Fruit fly (Drosophila melanogaster) whole organism, prepupa: ENCODE measurements around the gene CG4653.
A peak's percentile ranks its signal among the peaks of the same experiment; 100 is the strongest.

Experiments used
- Blimp-1 ChIP-seq: fragments of 200-800 bp; sonication (Bioruptor generic); optimal IDR thresholded peaks from 3 replicates; lab custom pipeline; 2017; ENCODE audit warnings: missing biosample characterization, missing genetic modification characterization, mild to moderate bottlenecking, moderate library complexity, missing genetic modification reagents
- CG10631 ChIP-seq: fragments of 200-800 bp; sonication (Bioruptor generic); optimal IDR thresholded peaks from 2 replicates; lab custom pipeline; 2016; ENCODE audit warnings: missing biosample characterization, missing genetic modification characterization
- CG10669 ChIP-seq: fragments of 200-800 bp; sonication (Bioruptor generic); optimal IDR thresholded peaks from 3 replicates; lab custom pipeline; 2018; ENCODE audit warnings: missing biosample characterization, mild to moderate bottlenecking, missing genetic modification characterization, moderate library complexity
- CG11294 ChIP-seq: fragments of 200-800 bp; sonication (Bioruptor generic); IDR thresholded peaks from 2 replicates; pipeline ENCODE4 v1.3.6; 2022; ENCODE audit warnings: missing biosample characterization, missing genetic modification characterization
- CG11762 ChIP-seq: fragments of 200-800 bp; sonication (Bioruptor generic); optimal IDR thresholded peaks from 3 replicates; lab custom pipeline; 2016; ENCODE audit warnings: missing biosample characterization, missing genetic modification characterization; ENCODE audit not compliant: insufficient read depth
- CG15336 ChIP-seq: fragments of 200-800 bp; sonication (Bioruptor generic); IDR thresholded peaks from 2 replicates; pipeline ENCODE4 v1.3.6; 2022; ENCODE audit warnings: missing biosample characterization, missing genetic modification characterization
- CG1621 ChIP-seq: fragments of 200-800 bp; sonication (Bioruptor generic); optimal IDR thresholded peaks from 3 replicates; lab custom pipeline; 2018; ENCODE audit warnings: missing biosample characterization, mild to moderate bottlenecking, missing genetic modification characterization
- CG3032 ChIP-seq: fragments of 200-800 bp; optimal IDR thresholded peaks from 2 replicates; lab custom pipeline; 2019; ENCODE audit warnings: missing biosample characterization, mild to moderate bottlenecking, missing genetic modification characterization, moderate library complexity
- CG32006 ChIP-seq: fragments of 200-800 bp; sonication (Bioruptor generic); optimal IDR thresholded peaks from 3 replicates; lab custom pipeline; 2017; ENCODE audit warnings: missing biosample characterization, mild to moderate bottlenecking, missing genetic modification characterization
- CG3919 ChIP-seq: fragments of 200-800 bp; sonication (Bioruptor generic); optimal IDR thresholded peaks from 3 replicates; lab custom pipeline; 2016; ENCODE audit warnings: missing biosample characterization, missing genetic modification characterization
- CG6163 ChIP-seq: fragments of 200-800 bp; sonication (Bioruptor generic); IDR thresholded peaks from 3 replicates; pipeline ENCODE4 v1.3.6; 2022; ENCODE audit warnings: missing biosample characterization, missing genetic modification characterization
- CG6792 ChIP-seq: fragments of 200-800 bp; sonication (Bioruptor generic); optimal IDR thresholded peaks from 3 replicates; lab custom pipeline; 2016; ENCODE audit warnings: missing biosample characterization, missing genetic modification characterization
- CG8632 ChIP-seq: fragments of 200-800 bp; sonication (Bioruptor generic); optimal IDR thresholded peaks from 3 replicates; lab custom pipeline; 2016; ENCODE audit warnings: missing biosample characterization, missing genetic modification characterization
- CG9139 ChIP-seq: fragments of 200-800 bp; sonication (Bioruptor generic); optimal IDR thresholded peaks from 3 replicates; lab custom pipeline; 2017; ENCODE audit warnings: missing biosample characterization, mild to moderate bottlenecking, missing genetic modification characterization
- Eip78C ChIP-seq: fragments of 200-800 bp; sonication (Bioruptor generic); peaks from one replicate; lab custom pipeline; 2016; ENCODE audit warnings: missing biosample characterization, missing genetic modification characterization
- Eip93F ChIP-seq: fragments of 200-800 bp; sonication (Bioruptor generic); optimal IDR thresholded peaks from 2 replicates; lab custom pipeline; 2016; ENCODE audit warnings: missing biosample characterization, mild to moderate bottlenecking, missing genetic modification characterization
- Ets96B ChIP-seq: fragments of 200-800 bp; optimal IDR thresholded peaks from 2 replicates; lab custom pipeline; 2019; ENCODE audit warnings: missing biosample characterization, mild to moderate bottlenecking, missing genetic modification characterization, moderate library complexity
- Hr38 ChIP-seq: sonication (Bioruptor generic); optimal IDR thresholded peaks from 2 replicates; lab custom pipeline; 2016; ENCODE audit warnings: missing biosample characterization, missing genetic modification characterization
- Hr39 ChIP-seq: fragments of 200-800 bp; sonication (Bioruptor generic); optimal IDR thresholded peaks from 2 replicates; lab custom pipeline; 2016; ENCODE audit warnings: missing biosample characterization, missing genetic modification characterization
- Lpt ChIP-seq: fragments of 200-800 bp; sonication (Bioruptor generic); optimal IDR thresholded peaks from 3 replicates; lab custom pipeline; 2016; ENCODE audit warnings: missing biosample characterization, missing genetic modification characterization
- Met ChIP-seq: fragments of 200-800 bp; sonication (Bioruptor generic); optimal IDR thresholded peaks from 3 replicates; lab custom pipeline; 2016; ENCODE audit warnings: missing biosample characterization, missing genetic modification characterization
- OdsH ChIP-seq: fragments of 200-800 bp; sonication (Bioruptor generic); optimal IDR thresholded peaks from 3 replicates; lab custom pipeline; 2016; ENCODE audit warnings: missing biosample characterization, missing genetic modification characterization
- Smox ChIP-seq: fragments of 200-800 bp; sonication (Bioruptor generic); optimal IDR thresholded peaks from 3 replicates; lab custom pipeline; 2016; ENCODE audit warnings: missing biosample characterization, missing genetic modification characterization
- achi ChIP-seq: fragments of 200-800 bp; sonication (Bioruptor generic); optimal IDR thresholded peaks from 3 replicates; lab custom pipeline; 2016; ENCODE audit warnings: missing biosample characterization, missing genetic modification characterization
- acj6 ChIP-seq: fragments of 200-800 bp; sonication (Bioruptor generic); optimal IDR thresholded peaks from 3 replicates; lab custom pipeline; 2016; ENCODE audit warnings: missing biosample characterization, missing genetic modification characterization
- dac ChIP-seq: fragments of 200-800 bp; sonication (Bioruptor generic); optimal IDR thresholded peaks from 2 replicates; lab custom pipeline; 2017; ENCODE audit warnings: missing biosample characterization, mild to moderate bottlenecking, missing genetic modification characterization
- eg ChIP-seq: fragments of 200-800 bp; sonication (Bioruptor generic); IDR thresholded peaks from 3 replicates; pipeline ENCODE4 v1.3.6; 2022; ENCODE audit warnings: missing biosample characterization, missing genetic modification characterization
- esn ChIP-seq: fragments of 200-800 bp; sonication (Bioruptor generic); optimal IDR thresholded peaks from 2 replicates; lab custom pipeline; 2016; ENCODE audit warnings: missing biosample characterization, mild to moderate bottlenecking, missing genetic modification characterization, moderate library complexity
- fd59A ChIP-seq: fragments of 200-800 bp; sonication (Bioruptor generic); optimal IDR thresholded peaks from 2 replicates; lab custom pipeline; 2017; ENCODE audit warnings: missing biosample characterization, mild to moderate bottlenecking, missing genetic modification characterization, missing genetic modification reagents
- fkh ChIP-seq: fragments of 200-800 bp; sonication (Bioruptor generic); optimal IDR thresholded peaks from 3 replicates; lab custom pipeline; 2017; ENCODE audit warnings: missing biosample characterization, mild to moderate bottlenecking, missing genetic modification characterization, moderate library complexity
- lz ChIP-seq: fragments of 200-800 bp; sonication (Bioruptor generic); optimal IDR thresholded peaks from 3 replicates; lab custom pipeline; 2016; ENCODE audit warnings: missing biosample characterization, missing genetic modification characterization
- net ChIP-seq: fragments of 200-800 bp; sonication (Bioruptor generic); optimal IDR thresholded peaks from 3 replicates; lab custom pipeline; 2016; ENCODE audit warnings: missing biosample characterization, missing genetic modification characterization
- pdm3 ChIP-seq: fragments of 200-800 bp; sonication (Bioruptor generic); optimal IDR thresholded peaks from 3 replicates; lab custom pipeline; 2016; ENCODE audit warnings: missing biosample characterization, missing genetic modification characterization
- spab ChIP-seq: fragments of 200-800 bp; sonication (Bioruptor generic); optimal IDR thresholded peaks from 2 replicates; lab custom pipeline; 2017; ENCODE audit warnings: missing biosample characterization, mild to moderate bottlenecking, missing genetic modification characterization, missing genetic modification reagents
- svp ChIP-seq: fragments of 200-800 bp; sonication (Bioruptor generic); peaks from one replicate; lab custom pipeline; 2016; ENCODE audit warnings: missing biosample characterization, missing genetic modification characterization
- vri ChIP-seq: fragments of 200-800 bp; sonication (Bioruptor generic); optimal IDR thresholded peaks from 3 replicates; lab custom pipeline; 2016; ENCODE audit warnings: missing biosample characterization, mild to moderate bottlenecking, missing genetic modification characterization

Gene CG4653

dm6 chrX:16751579-16752156, 47.8 kb downstream of the CG4653 start, which contains the start of gene goe (continued):
- no peak for TF ChIP-seq spab (GFP tag; lab: Kevin White, UChicago)
- TF ChIP-seq CG3919 (GFP tag; lab: Kevin White, UChicago): peak; percentile 43
- no peak for TF ChIP-seq Hr38 (GFP tag; lab: Kevin White, UChicago)
- TF ChIP-seq Lpt: peak; percentile 5
- no peak for TF ChIP-seq Blimp-1
- TF ChIP-seq CG3032 (tag; lab: Kevin White, UChicago): peak; percentile 37
- TF ChIP-seq CG9139 (GFP tag; lab: Kevin White, UChicago): no peak
- peak; percentile 63 for TF ChIP-seq vri (GFP tag; lab: Kevin White, UChicago)
- TF ChIP-seq CG10669: no peak
- peak; percentile 68 for TF ChIP-seq Met (GFP tag; lab: Kevin White, UChicago)
- TF ChIP-seq CG15336 (GFP tag; lab: Robert Waterston, UW): no peak
- peak; percentile 78 for TF ChIP-seq CG6163 (GFP tag; lab: Robert Waterston, UW)
- peak; percentile 55 for TF ChIP-seq CG10631 (GFP tag; lab: Kevin White, UChicago)
- peak; percentile 83 for TF ChIP-seq Eip78C (GFP tag; lab: Kevin White, UChicago)
- no peak for TF ChIP-seq fkh (GFP tag; lab: Kevin White, UChicago)
- TF ChIP-seq net (GFP tag; lab: Kevin White, UChicago): peak; percentile 1
- TF ChIP-seq dac: peak; percentile 27
- peak; percentile 67 for TF ChIP-seq pdm3 (GFP tag; lab: Kevin White, UChicago)
- TF ChIP-seq achi: peak; percentile 49
- peak; percentile 39 for TF ChIP-seq CG8632 (GFP tag; lab: Kevin White, UChicago)
- no peak for TF ChIP-seq CG1621 (tag; lab: Kevin White, UChicago)
- peak; percentile 15 for TF ChIP-seq CG32006
- TF ChIP-seq svp: peak; percentile 80
- peak; percentile 75 for TF ChIP-seq esn (GFP tag; lab: Kevin White, UChicago)
- no peak for TF ChIP-seq Ets96B (tag; lab: Kevin White, UChicago)
- TF ChIP-seq CG6792: peak; percentile 65
- TF ChIP-seq fd59A (GFP tag; lab: Kevin White, UChicago): no peak
- peak; percentile 56 for TF ChIP-seq acj6 (GFP tag; lab: Kevin White, UChicago)
- TF ChIP-seq CG11294: 0 out of 2 replicates have a peak, but pooled peaks have one; percentile 21
- no peak for TF ChIP-seq CG11762 (GFP tag; lab: Kevin White, UChicago)
- peak; percentile 81 for TF ChIP-seq Hr39 (GFP tag; lab: Kevin White, UChicago)
- peak; percentile 60 for TF ChIP-seq Smox (GFP tag; lab: Kevin White, UChicago)
- no peak for TF ChIP-seq Eip93F

- TF ChIP-seq Eip78C (GFP tag; lab: Kevin White, UChicago) (no peak), vri (GFP tag; lab: Kevin White, UChicago) (no peak), lz (GFP tag; lab: Kevin White, UChicago) (no peak), CG10631 (GFP tag; lab: Kevin White, UChicago) (no peak), dac (no peak), eg (GFP tag; lab: Robert Waterston, UW) (no peak), Hr39 (GFP tag; lab: Kevin White, UChicago) (no peak), CG6163 (GFP tag; lab: Robert Waterston, UW) (no peak), CG15336 (GFP tag; lab: Robert Waterston, UW) (no peak), fkh (GFP tag; lab: Kevin White, UChicago) (no peak), CG1621 (tag; lab: Kevin White, UChicago) (no peak), Smox (GFP tag; lab: Kevin White, UChicago) (no peak), net (GFP tag; lab: Kevin White, UChicago) (no peak), OdsH (GFP tag; lab: Kevin White, UChicago) (no peak), CG6792 (no peak)
Measured at dm6 chrX:16753066-16753465, 49.2 kb downstream of the CG4653 start.
